Fruit fly (Drosophila melanogaster): Measurements from ENCODE around the gene CG32483.
A peak's percentile ranks its signal among the peaks of the same experiment; 100 is the strongest.

The CG32483 gene

dm6 chr3L:690031-690686 lies at the start of gene CG32483, which contains the start of gene RabX6:
Gene CG32483, minus strand, starts transcription at chr3L:690081.
Gene RabX6, plus strand, starts transcription at chr3L:690517.
- TF ChIP-seq noc (tag; optimal IDR thresholded peaks at IDR 0.05) = no peak

dm6 chr3L:738523-739356 lies 48.9 kb upstream of the CG32483 start:
- peak; percentile 70 for TF ChIP-seq noc (tag; optimal IDR thresholded peaks at IDR 0.05)

- no peak for TF ChIP-seq noc (tag; optimal IDR thresholded peaks at IDR 0.05)
These were observed 47.7 kb upstream of the CG32483 start for dm6 chr3L:737445-738116.

- TF ChIP-seq noc (tag; optimal IDR thresholded peaks at IDR 0.05) = no peak
These were observed 46.8 kb upstream of the CG32483 start for dm6 chr3L:736542-737166.

- no peak for TF ChIP-seq noc (tag; optimal IDR thresholded peaks at IDR 0.05)
These were observed 46.1 kb upstream of the CG32483 start for dm6 chr3L:735948-736347.

- TF ChIP-seq noc (tag; optimal IDR thresholded peaks at IDR 0.05) = no peak
These were observed 45.4 kb upstream of the CG32483 start for dm6 chr3L:735315-735714.

- TF ChIP-seq noc (tag; optimal IDR thresholded peaks at IDR 0.05) = no peak
These were observed 44.2 kb upstream of the CG32483 start for dm6 chr3L:733845-734697.

dm6 chr3L:733174-733829 lies 43.4 kb upstream of the CG32483 start:
- no peak for TF ChIP-seq noc (tag; optimal IDR thresholded peaks at IDR 0.05)

- no peak for TF ChIP-seq noc (tag; optimal IDR thresholded peaks at IDR 0.05)
These were observed 42.5 kb upstream of the CG32483 start for dm6 chr3L:732290-732954.

- TF ChIP-seq noc (tag; optimal IDR thresholded peaks at IDR 0.05) = no peak
These were observed 41.6 kb upstream of the CG32483 start for dm6 chr3L:731469-731868.

- no peak for TF ChIP-seq noc (tag; optimal IDR thresholded peaks at IDR 0.05)
These were observed 39.5 kb upstream of the CG32483 start for dm6 chr3L:729345-729744.

dm6 chr3L:728579-728978 lies 38.7 kb upstream of the CG32483 start:
- no peak for TF ChIP-seq noc (tag; optimal IDR thresholded peaks at IDR 0.05)

- no peak for TF ChIP-seq noc (tag; optimal IDR thresholded peaks at IDR 0.05)
These were observed 38.0 kb upstream of the CG32483 start for dm6 chr3L:727874-728273.

- no peak for TF ChIP-seq noc (tag; optimal IDR thresholded peaks at IDR 0.05)
These were observed 37.3 kb upstream of the CG32483 start for dm6 chr3L:727190-727589.

Measured in whole organism, larva.